Worm (Caenorhabditis elegans): ENCODE data around the gene C05G5.1.

The C05G5.1 gene

DNA sequence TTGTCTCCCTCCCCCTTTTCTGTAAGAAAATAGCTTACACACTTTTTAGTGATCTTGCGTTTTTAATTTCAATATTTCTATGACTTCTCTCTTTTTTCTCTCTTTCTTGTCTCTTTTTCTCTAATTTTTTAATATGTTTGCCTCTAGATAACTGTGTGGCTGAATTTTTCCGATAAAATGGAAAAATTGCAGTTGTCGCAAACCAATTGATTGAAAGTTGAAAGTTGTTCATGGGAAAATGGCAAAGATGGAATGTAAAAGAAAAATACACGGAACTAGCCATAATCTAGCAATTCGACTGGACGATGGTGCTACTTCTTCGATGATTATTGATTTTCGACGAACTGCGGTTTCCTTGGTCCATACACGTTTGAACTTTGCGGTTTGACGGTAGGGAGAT lies 15.9 kb upstream of the C05G5.1 start:
- TF ChIP-seq M03D4.4 (tag; optimal IDR thresholded peaks at IDR 0.05), result no peak
- no peak for TF ChIP-seq elt-3 (tag; optimal IDR thresholded peaks at IDR 0.05)
- no peak for TF ChIP-seq ces-1 (GFP tag; optimal IDR thresholded peaks at IDR 0.05)
- no peak for TF ChIP-seq sptf-1 (tag; optimal IDR thresholded peaks at IDR 0.05)
- no peak for TF ChIP-seq snpc-4 (tag; optimal IDR thresholded peaks at IDR 0.05)
- TF ChIP-seq ceh-43 (GFP tag; optimal IDR thresholded peaks at IDR 0.05), result no peak
- no peak for TF ChIP-seq nhr-76 (tag; optimal IDR thresholded peaks at IDR 0.05)
- TF ChIP-seq ztf-11 (tag; optimal IDR thresholded peaks at IDR 0.05), result no peak
- no peak for TF ChIP-seq blmp-1 (tag; optimal IDR thresholded peaks at IDR 0.05)
- no peak for TF ChIP-seq mep-1 (tag; optimal IDR thresholded peaks at IDR 0.05)
- TF ChIP-seq flh-1 (GFP tag; optimal IDR thresholded peaks at IDR 0.05), result no peak
- no peak for TF ChIP-seq lin-32 (GFP tag; optimal IDR thresholded peaks at IDR 0.05)
- TF ChIP-seq zip-8 (tag; optimal IDR thresholded peaks at IDR 0.05), result no peak
- TF ChIP-seq mab-5 (tag; optimal IDR thresholded peaks at IDR 0.05), result no peak
- no peak for TF ChIP-seq unc-62 (GFP tag; optimal IDR thresholded peaks at IDR 0.05)
- no peak for TF ChIP-seq lsy-2 (tag; optimal IDR thresholded peaks at IDR 0.05)
- no peak for TF ChIP-seq nhr-12 (tag; optimal IDR thresholded peaks at IDR 0.05)
- no peak for TF ChIP-seq pha-4 (tag; optimal IDR thresholded peaks at IDR 0.05)

DNA sequence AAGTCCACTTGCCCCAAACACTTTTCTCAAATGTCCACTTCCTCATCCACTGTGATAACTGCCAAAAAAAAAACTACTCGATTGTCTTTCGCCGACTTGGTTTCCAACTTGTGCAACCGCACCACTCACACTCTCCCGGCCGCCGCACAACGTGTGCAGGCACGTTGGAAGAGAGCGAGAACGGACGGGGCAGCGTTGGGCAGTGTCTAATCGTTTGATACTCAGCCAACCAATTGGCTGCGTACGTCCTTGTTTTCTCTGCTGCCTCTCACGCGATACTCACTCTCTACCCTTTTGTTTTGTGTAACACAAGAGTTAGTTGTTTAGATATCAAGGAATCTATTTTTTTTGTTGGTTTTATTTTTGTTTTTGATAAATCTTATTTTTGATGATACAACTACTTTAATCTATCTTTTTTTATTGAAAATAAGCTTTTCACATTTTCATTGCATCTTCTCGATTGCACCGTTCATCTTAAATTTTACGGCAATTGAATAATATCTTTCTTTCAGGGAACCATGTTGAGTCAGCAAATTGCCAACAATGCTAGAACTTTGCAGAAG lies 13.7 kb upstream of the C05G5.1 start, which contains the start of gene sucl-1:
Gene sucl-1, plus strand, starts transcription at position 513 of the 563 bp plus-strand sequence.
- TF ChIP-seq unc-39 (tag; optimal IDR thresholded peaks at IDR 0.05) (no peak), sem-2 (GFP tag; optimal IDR thresholded peaks at IDR 0.05) (no peak), nhr-2 (tag; optimal IDR thresholded peaks at IDR 0.05) (peak; percentile 21), lsy-2 (tag; optimal IDR thresholded peaks at IDR 0.05) (peak; percentile 16), ztf-11 (tag; optimal IDR thresholded peaks at IDR 0.05) (peak; percentile 43), ham-2 (GFP tag; optimal IDR thresholded peaks at IDR 0.05) (peak; percentile 18), mep-1 (tag; optimal IDR thresholded peaks at IDR 0.05) (peak; percentile 83), bed-3 (GFP tag; optimal IDR thresholded peaks at IDR 0.05) (no peak), pha-4 (tag; optimal IDR thresholded peaks at IDR 0.05) (peak; percentile 43), ceh-39 (tag; optimal IDR thresholded peaks at IDR 0.05) (peak; percentile 66), unc-120 (tag; optimal IDR thresholded peaks at IDR 0.05; ENCODE audit: poor library complexity, severe bottlenecking) (peak; percentile 64), sptf-1 (tag; optimal IDR thresholded peaks at IDR 0.05) (no peak), ceh-83 (GFP tag; optimal IDR thresholded peaks at IDR 0.05) (no peak), zip-8 (tag; optimal IDR thresholded peaks at IDR 0.05) (no peak), ceh-43 (GFP tag; optimal IDR thresholded peaks at IDR 0.05) (no peak), ces-1 (GFP tag; optimal IDR thresholded peaks at IDR 0.05) (peak; percentile 62), elt-3 (tag; optimal IDR thresholded peaks at IDR 0.05) (no peak), unc-62 (GFP tag; optimal IDR thresholded peaks at IDR 0.05) (peak; percentile 43), elt-1 (tag; optimal IDR thresholded peaks at IDR 0.05; ENCODE audit: borderline replicate concordance, insufficient read depth) (no peak), mab-5 (tag; optimal IDR thresholded peaks at IDR 0.05) (no peak), blmp-1 (tag; optimal IDR thresholded peaks at IDR 0.05) (no peak), nhr-237 (tag; optimal IDR thresholded peaks at IDR 0.05) (no peak), flh-1 (GFP tag; optimal IDR thresholded peaks at IDR 0.05) (no peak), M03D4.4 (tag; optimal IDR thresholded peaks at IDR 0.05) (peak; percentile 51), nhr-28 (tag; optimal IDR thresholded peaks at IDR 0.05) (no peak), nhr-76 (tag; optimal IDR thresholded peaks at IDR 0.05) (no peak), lin-32 (GFP tag; optimal IDR thresholded peaks at IDR 0.05) (no peak), nhr-12 (tag; optimal IDR thresholded peaks at IDR 0.05) (no peak), hlh-1 (tag; optimal IDR thresholded peaks at IDR 0.05) (peak; percentile 58), cnd-1 (tag; optimal IDR thresholded peaks at IDR 0.05) (peak; percentile 31), drap-1 (GFP tag; optimal IDR thresholded peaks at IDR 0.05) (peak; percentile 42), tbx-8 (GFP tag; optimal IDR thresholded peaks at IDR 0.05) (no peak), lin-13 (tag; optimal IDR thresholded peaks at IDR 0.05) (peak; percentile 57), snpc-4 (tag; optimal IDR thresholded peaks at IDR 0.05) (no peak), mls-2 (tag; optimal IDR thresholded peaks at IDR 0.05) (peak; percentile 86)

DNA sequence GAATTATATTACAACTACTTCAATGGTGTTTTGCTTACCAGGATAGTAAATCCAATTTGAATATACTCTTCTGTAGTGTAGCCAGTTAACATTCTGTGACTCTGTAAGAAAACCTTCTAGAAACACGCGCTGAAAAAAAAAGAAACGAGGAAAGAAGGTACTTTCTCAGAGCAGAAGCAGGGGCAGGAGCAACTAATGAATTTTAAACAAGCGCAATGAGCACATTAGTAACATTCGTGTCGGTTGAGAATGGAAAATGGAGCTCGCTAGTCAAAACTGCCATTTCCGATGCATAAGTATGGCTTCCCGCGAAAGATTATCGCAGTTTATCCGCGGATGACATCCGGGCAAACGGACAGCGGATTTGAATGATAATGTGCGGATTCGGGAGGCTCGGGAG lies 12.0 kb upstream of the C05G5.1 start, which contains the start of gene C05G5.3:
Gene C05G5.3, minus strand, starts transcription at position 101 of the 400 bp plus-strand sequence.
- TF ChIP-seq ceh-39 (tag; optimal IDR thresholded peaks at IDR 0.05), result no peak
